Fruit fly (Drosophila melanogaster): ENCODE results near the gene Polr3D.

- TF ChIP-seq CrebA (GFP tag; optimal IDR thresholded peaks at IDR 0.05; ENCODE audit: borderline replicate concordance): no peak
- TF ChIP-seq usp (GFP tag; optimal IDR thresholded peaks at IDR 0.05): no peak
- no peak for TF ChIP-seq Dfd (GFP tag; optimal IDR thresholded peaks at IDR 0.05)
- no peak for TF ChIP-seq Jra (GFP tag; optimal IDR thresholded peaks at IDR 0.05)
- no peak for TF ChIP-seq tai (GFP tag; optimal IDR thresholded peaks at IDR 0.05)
- TF ChIP-seq psq (GFP tag; optimal IDR thresholded peaks at IDR 0.05): no peak
Observed at dm6 chr3L:18105343-18106020, 3.9 kb downstream of the Polr3D start.

Data from whole organism, wandering third instar larva.